Fruit fly (Drosophila melanogaster) whole organism, prepupa: Measurements from ENCODE around the gene Muc12Ea.

Experiments
- CG11762 ChIP-seq: fragments of 200-800 bp; sonication (Bioruptor generic); optimal IDR thresholded peaks from 3 replicates; lab custom pipeline; 2016; ENCODE audit warnings: missing biosample characterization, missing genetic modification characterization; ENCODE audit not compliant: insufficient read depth
- CG1621 ChIP-seq: fragments of 200-800 bp; sonication (Bioruptor generic); optimal IDR thresholded peaks from 3 replicates; lab custom pipeline; 2018; ENCODE audit warnings: missing biosample characterization, mild to moderate bottlenecking, missing genetic modification characterization
- CG16779 ChIP-seq: fragments of 200-800 bp; sonication (Bioruptor generic); optimal IDR thresholded peaks from 3 replicates; lab custom pipeline; 2017; ENCODE audit warnings: missing biosample characterization, mild to moderate bottlenecking, missing genetic modification characterization
- CG4318 ChIP-seq: fragments of 200-800 bp; sonication (Bioruptor generic); optimal IDR thresholded peaks from 3 replicates; lab custom pipeline; 2017; ENCODE audit warnings: missing biosample characterization, mild to moderate bottlenecking, missing genetic modification characterization
- CG6792 ChIP-seq: fragments of 200-800 bp; sonication (Bioruptor generic); optimal IDR thresholded peaks from 3 replicates; lab custom pipeline; 2016; ENCODE audit warnings: missing biosample characterization, missing genetic modification characterization
- CG8319 ChIP-seq: fragments of 200-800 bp; sonication (Bioruptor generic); optimal IDR thresholded peaks from 3 replicates; lab custom pipeline; 2016; ENCODE audit warnings: missing biosample characterization, missing genetic modification characterization
- Eip78C ChIP-seq: fragments of 200-800 bp; sonication (Bioruptor generic); peaks from one replicate; lab custom pipeline; 2016; ENCODE audit warnings: missing biosample characterization, missing genetic modification characterization
- Ets21C ChIP-seq: fragments of 200-800 bp; sonication (Bioruptor generic); optimal IDR thresholded peaks from 3 replicates; lab custom pipeline; 2016; ENCODE audit warnings: missing biosample characterization, missing genetic modification characterization
- OdsH ChIP-seq: fragments of 200-800 bp; sonication (Bioruptor generic); optimal IDR thresholded peaks from 3 replicates; lab custom pipeline; 2016; ENCODE audit warnings: missing biosample characterization, missing genetic modification characterization
- eg ChIP-seq: fragments of 200-800 bp; sonication (Bioruptor generic); IDR thresholded peaks from 3 replicates; pipeline ENCODE4 v1.3.6; 2022; ENCODE audit warnings: missing biosample characterization, missing genetic modification characterization
- esn ChIP-seq: fragments of 200-800 bp; sonication (Bioruptor generic); optimal IDR thresholded peaks from 2 replicates; lab custom pipeline; 2016; ENCODE audit warnings: missing biosample characterization, mild to moderate bottlenecking, missing genetic modification characterization, moderate library complexity
- fd59A ChIP-seq: fragments of 200-800 bp; sonication (Bioruptor generic); optimal IDR thresholded peaks from 2 replicates; lab custom pipeline; 2017; ENCODE audit warnings: missing biosample characterization, mild to moderate bottlenecking, missing genetic modification characterization, missing genetic modification reagents
- fd85E ChIP-seq: fragments of 200-800 bp; sonication (Bioruptor generic); optimal IDR thresholded peaks from 3 replicates; lab custom pipeline; 2016; ENCODE audit warnings: missing biosample characterization, missing genetic modification characterization
- svp ChIP-seq: fragments of 200-800 bp; sonication (Bioruptor generic); peaks from one replicate; lab custom pipeline; 2016; ENCODE audit warnings: missing biosample characterization, missing genetic modification characterization

dm6 chrX:14332243-14332642 is 54.7 kb downstream of the Muc12Ea start:
- TF ChIP-seq CG16779 (tag; lab: Kevin White, UChicago) (no peak), fd85E (GFP tag; lab: Kevin White, UChicago) (no peak), svp (GFP tag; lab: Kevin White, UChicago) (peak; percentile 21), OdsH (GFP tag; lab: Kevin White, UChicago) (no peak), fd59A (GFP tag; lab: Kevin White, UChicago) (no peak), Eip78C (GFP tag; lab: Kevin White, UChicago) (no peak), CG4318 (GFP tag; lab: Kevin White, UChicago) (no peak), CG1621 (tag; lab: Kevin White, UChicago) (no peak), CG6792 (GFP tag; lab: Kevin White, UChicago) (no peak), CG8319 (GFP tag; lab: Kevin White, UChicago) (no peak), eg (GFP tag; lab: Robert Waterston, UW) (no peak), CG11762 (GFP tag; lab: Kevin White, UChicago) (no peak), esn (GFP tag; lab: Kevin White, UChicago) (no peak), Ets21C (GFP tag; lab: Kevin White, UChicago) (no peak)
